Worm (Caenorhabditis elegans) whole organism, L4 larva: ENCODE measurements around the gene rcat-1.

Experiments used
- F10B5.3 ChIP-seq: sonication (generic microtip); optimal IDR thresholded peaks from 2 replicates; lab custom pipeline; 2016; ENCODE audit warnings: mild to moderate bottlenecking, missing genetic modification characterization, missing compliant biosample characterization
- T26A8.4 ChIP-seq: fragments of 200-800 bp; sonication (Bioruptor generic); IDR thresholded peaks from 2 replicates; pipeline ENCODE4 v1.3.6; 2022; ENCODE audit warnings: missing genetic modification characterization, missing compliant biosample characterization
- Y105C5A.15 ChIP-seq: fragments of 200-800 bp; sonication (Bioruptor generic); IDR thresholded peaks from 2 replicates; pipeline ENCODE4 v1.3.6; 2022; ENCODE audit warnings: missing genetic modification characterization, missing compliant biosample characterization
- Y5F2A.4 ChIP-seq: fragments of 200-800 bp; sonication (Bioruptor generic); optimal IDR thresholded peaks from 2 replicates; lab custom pipeline; 2018; ENCODE audit warnings: mild to moderate bottlenecking, missing genetic modification characterization, missing compliant biosample characterization
- Y75B8A.6 ChIP-seq: fragments of 200-800 bp; sonication (Bioruptor generic); IDR thresholded peaks from 2 replicates; pipeline ENCODE4 v1.3.6; 2022; ENCODE audit warnings: missing genetic modification reagents, missing genetic modification characterization, missing compliant biosample characterization
- ceh-28 ChIP-seq: fragments of 150-350 bp; optimal IDR thresholded peaks from 2 replicates; lab custom pipeline; 2014; ENCODE audit warnings: missing biosample characterization, missing genetic modification reagents, missing genetic modification characterization
- ceh-82 ChIP-seq: sonication (generic microtip); optimal IDR thresholded peaks from 2 replicates; lab custom pipeline; 2017; ENCODE audit warnings: missing biosample characterization, missing genetic modification characterization
- ces-1 ChIP-seq: fragments of 150-350 bp; sonication (generic microtip); optimal IDR thresholded peaks from 4 replicates; lab custom pipeline; 2014; ENCODE audit warnings: missing biosample characterization, missing genetic modification reagents, missing genetic modification characterization
- cey-2 ChIP-seq: sonication (generic microtip); optimal IDR thresholded peaks from 3 replicates; lab custom pipeline; 2017; ENCODE audit warnings: missing genetic modification characterization, mild to moderate bottlenecking, missing compliant biosample characterization, antibody characterized with exemption, borderline replicate concordance; ENCODE audit not compliant: insufficient read depth
- dmd-6 ChIP-seq: fragments of 200-800 bp; sonication (Bioruptor generic); IDR thresholded peaks from 2 replicates; pipeline ENCODE4 v1.3.6; 2022; ENCODE audit warnings: missing genetic modification reagents, missing genetic modification characterization, missing compliant biosample characterization
- hlh-30 ChIP-seq: sonication (generic microtip); optimal IDR thresholded peaks from 2 replicates; lab custom pipeline; 2017; ENCODE audit warnings: antibody characterized with exemption, mild to moderate bottlenecking, missing genetic modification characterization, missing compliant biosample characterization; ENCODE audit not compliant: insufficient read depth
- hmg-1.1 ChIP-seq: fragments of 200-800 bp; sonication (Bioruptor generic); IDR thresholded peaks from 2 replicates; pipeline ENCODE4 v1.3.6; 2022; ENCODE audit warnings: missing genetic modification reagents, missing genetic modification characterization, missing compliant biosample characterization
- lim-7 ChIP-seq: fragments of 200-800 bp; sonication (Bioruptor generic); IDR thresholded peaks from 2 replicates; pipeline ENCODE4 v1.3.6; 2022; ENCODE audit warnings: missing genetic modification characterization, missing compliant biosample characterization
- lin-1 ChIP-seq: fragments of 200-800 bp; sonication (Bioruptor generic); IDR thresholded peaks from 2 replicates; pipeline ENCODE4 v1.3.6; 2022; ENCODE audit warnings: missing genetic modification reagents, missing genetic modification characterization, missing compliant biosample characterization
- lin-15B ChIP-seq: fragments of 150-350 bp; sonication (generic microtip); optimal IDR thresholded peaks from 3 replicates; lab custom pipeline; 2014; ENCODE audit warnings: missing biosample characterization, missing genetic modification characterization
- lin-29 ChIP-seq: fragments of 200-800 bp; sonication (Bioruptor generic); IDR thresholded peaks from 2 replicates; pipeline ENCODE4 v1.3.6; 2022; ENCODE audit warnings: missing genetic modification reagents, missing genetic modification characterization, missing compliant biosample characterization
- lin-38 ChIP-seq: fragments of 200-800 bp; sonication (Bioruptor generic); IDR thresholded peaks from 2 replicates; pipeline ENCODE4 v1.3.6; 2022; ENCODE audit warnings: missing genetic modification reagents, missing genetic modification characterization, missing compliant biosample characterization
- lin-39 ChIP-seq: fragments of 150-350 bp; optimal IDR thresholded peaks from 2 replicates; lab custom pipeline; 2014; ENCODE audit warnings: missing biosample characterization, missing genetic modification reagents, missing genetic modification characterization
- lir-3 ChIP-seq: sonication (generic microtip); optimal IDR thresholded peaks from 2 replicates; lab custom pipeline; 2016; ENCODE audit warnings: mild to moderate bottlenecking, missing genetic modification characterization, missing compliant biosample characterization
- madf-5 ChIP-seq, 2 experiments: fragments of 200-800 bp; sonication (Bioruptor generic); IDR thresholded peaks; 2 replicates each; pipeline ENCODE4 v1.3.6; 2022; ENCODE audit warnings: missing compliant biosample characterization in 2 of 2, missing genetic modification characterization in 2 of 2
- mdt-29 ChIP-seq: fragments of 200-800 bp; sonication (Bioruptor generic); IDR thresholded peaks from 2 replicates; pipeline ENCODE4 v1.3.6; 2022; ENCODE audit warnings: missing genetic modification reagents, missing genetic modification characterization, missing compliant biosample characterization
- mes-2 ChIP-seq: sonication (generic microtip); optimal IDR thresholded peaks from 2 replicates; lab custom pipeline; 2016; ENCODE audit warnings: missing genotype, mild to moderate bottlenecking, missing genetic modification characterization, missing compliant biosample characterization; ENCODE audit not compliant: poor library complexity, severe bottlenecking
- mxl-2 ChIP-seq: fragments of 200-800 bp; sonication (Bioruptor generic); conservative IDR thresholded peaks from 2 replicates; pipeline ENCODE4 v1.3.6; 2022; ENCODE audit warnings: missing genetic modification reagents, missing genetic modification characterization, missing compliant biosample characterization
- mxl-3 ChIP-seq: fragments of 200-800 bp; sonication (Bioruptor generic); optimal IDR thresholded peaks from 2 replicates; lab custom pipeline; 2018; ENCODE audit warnings: mild to moderate bottlenecking, missing genetic modification characterization, missing compliant biosample characterization
- nhr-102 ChIP-seq: sonication (generic microtip); optimal IDR thresholded peaks from 2 replicates; lab custom pipeline; 2016; ENCODE audit warnings: mild to moderate bottlenecking, missing genetic modification characterization, moderate library complexity, missing compliant biosample characterization
- nhr-11 ChIP-seq: fragments of 150-350 bp; optimal IDR thresholded peaks from 2 replicates; lab custom pipeline; 2014; ENCODE audit warnings: missing biosample characterization, missing genetic modification characterization
- nhr-48 ChIP-seq: sonication (generic microtip); optimal IDR thresholded peaks from 2 replicates; lab custom pipeline; 2016; ENCODE audit warnings: mild to moderate bottlenecking, missing genetic modification characterization, missing compliant biosample characterization
- nhr-6 ChIP-seq: fragments of 150-350 bp; optimal IDR thresholded peaks from 2 replicates; lab custom pipeline; 2014; ENCODE audit warnings: missing biosample characterization, missing genetic modification characterization
- pha-4 ChIP-seq, 2 experiments: fragments of 150-350 bp in 1 of 2; fragments of 200-800 bp in 1 of 2; sonication (Bioruptor generic) in 1 of 2; IDR thresholded peaks in 1 of 2; optimal IDR thresholded peaks in 1 of 2; 2 replicates each; pipeline versions ENCODE4 v1.3.6 to Lab custom; 2014 to 2022; ENCODE audit warnings: missing genetic modification characterization in 2 of 2, missing genetic modification reagents in 2 of 2, missing biosample characterization in 1 of 2, missing compliant biosample characterization in 1 of 2
- php-3 ChIP-seq: fragments of 200-800 bp; sonication (Bioruptor generic); IDR thresholded peaks from 2 replicates; pipeline ENCODE4 v1.3.6; 2022; ENCODE audit warnings: missing genetic modification reagents, missing genetic modification characterization, missing compliant biosample characterization
- pqm-1 ChIP-seq: sonication (generic microtip); optimal IDR thresholded peaks from 2 replicates; lab custom pipeline; 2017; ENCODE audit warnings: missing biosample characterization, missing genetic modification characterization
- snpc-1.2 ChIP-seq: fragments of 200-800 bp; sonication (Bioruptor generic); IDR thresholded peaks from 2 replicates; pipeline ENCODE4 v1.3.6; 2022; ENCODE audit warnings: missing genetic modification reagents, missing genetic modification characterization, missing compliant biosample characterization
- snpc-4 ChIP-seq: fragments of 150-350 bp; optimal IDR thresholded peaks from 2 replicates; lab custom pipeline; 2014; ENCODE audit warnings: missing biosample characterization, missing genetic modification characterization
- unc-62 ChIP-seq, 3 experiments: fragments of 150-350 bp in 1 of 3; sonication (generic microtip); optimal IDR thresholded peaks in 2 of 3; peaks in 1 of 3; 1 replicate in 1 of 3; 2 replicates in 2 of 3; lab custom pipeline; 2014 to 2017; ENCODE audit warnings: missing biosample characterization in 3 of 3, missing genetic modification characterization in 3 of 3, missing genetic modification reagents in 3 of 3, missing genotype in 1 of 3
- zip-11 ChIP-seq: fragments of 200-800 bp; sonication (Bioruptor generic); IDR thresholded peaks from 2 replicates; pipeline ENCODE4 v1.3.6; 2022; ENCODE audit warnings: missing genetic modification characterization, missing compliant biosample characterization
- ztf-11 ChIP-seq: fragments of 150-350 bp; optimal IDR thresholded peaks from 2 replicates; lab custom pipeline; 2014; ENCODE audit warnings: missing biosample characterization, missing genetic modification characterization

Gene rcat-1

DNA sequence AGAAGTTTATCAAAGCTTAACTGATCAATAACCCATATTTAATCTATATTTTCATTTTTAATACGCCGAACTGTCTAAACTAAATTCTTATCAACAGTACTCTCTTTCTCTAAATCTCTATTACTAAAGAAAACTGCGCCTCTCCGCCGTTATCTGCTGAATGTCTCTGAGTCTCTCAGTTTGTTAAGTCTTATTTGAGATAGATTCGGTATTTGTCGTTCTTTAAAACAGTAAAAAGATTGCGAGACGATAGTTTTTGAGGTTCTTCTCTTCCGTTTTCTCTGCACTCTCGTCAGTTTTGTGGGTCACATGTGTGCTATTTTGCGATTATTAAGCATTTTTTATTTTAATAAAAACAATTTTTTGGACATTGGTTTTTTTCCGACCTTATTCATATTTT, 19.0 kb upstream of the rcat-1 start, which contains the start of gene sma-10 (continued):
- peak; percentile 58 for TF ChIP-seq nhr-102
- peak; percentile 99 for TF ChIP-seq pqm-1
- peak; percentile 38 for TF ChIP-seq cey-2 (tag; lab: Kevin White, UChicago)
- peak; percentile 52 for TF ChIP-seq lin-38 (GFP tag; lab: Robert Waterston, UW)
- no peak for TF ChIP-seq hmg-1.1 (GFP tag; lab: Robert Waterston, UW)
- TF ChIP-seq dmd-6 = peak; percentile 83
- no peak for TF ChIP-seq mxl-2 (GFP tag; lab: Robert Waterston, UW)
- peak; percentile 71 for TF ChIP-seq hlh-30 (tag; lab: Kevin White, UChicago)
- TF ChIP-seq Y5F2A.4 (GFP tag; lab: Kevin White, UChicago) = no peak

DNA sequence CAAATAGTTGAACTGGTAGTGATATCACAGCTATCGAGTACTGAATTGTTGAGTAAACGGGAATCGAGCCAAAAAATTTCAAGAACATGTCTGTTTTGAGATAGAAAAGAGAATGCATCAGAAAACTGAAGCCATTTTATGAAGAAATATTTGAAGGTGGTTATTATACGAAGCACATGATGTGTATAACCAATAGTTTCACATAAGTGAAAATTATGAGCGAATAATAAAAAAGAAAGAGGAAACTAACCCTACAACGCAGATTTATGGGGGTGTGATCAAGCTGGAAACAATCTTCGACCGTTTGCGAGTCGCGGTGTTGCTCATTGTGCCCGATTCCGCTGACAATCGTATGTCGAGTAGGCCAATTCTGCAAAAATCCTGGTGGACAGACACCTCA, 18.1 kb upstream of the rcat-1 start, which contains the start of gene srh-282:
srh-282 (minus strand) TSS at position 101 of the 400 bp plus-strand sequence.
- TF ChIP-seq ces-1 (GFP tag; lab: Kevin White, UChicago) (no peak), nhr-6 (tag; lab: Kevin White, UChicago) (no peak), lir-3 (tag; lab: Kevin White, UChicago) (no peak), lin-1 (GFP tag; lab: Robert Waterston, UW) (no peak), nhr-48 (no peak), lim-7 (GFP tag; lab: Robert Waterston, UW) (no peak), T26A8.4 (GFP tag; lab: Robert Waterston, UW) (no peak), unc-62 (GFP tag; optimal IDR thresholded peaks at IDR 0.05 in 1 of 2; lab: Kevin White, UChicago) (no peak), unc-62 (tag; optimal IDR thresholded peaks at IDR 0.05; lab: Kevin White, UChicago) (no peak), mes-2 (tag; lab: Kevin White, UChicago) (no peak), snpc-4 (tag; lab: Kevin White, UChicago) (no peak), ceh-82 (no peak)
- TF ChIP-seq, all 104 proteins: peak for 0

DNA sequence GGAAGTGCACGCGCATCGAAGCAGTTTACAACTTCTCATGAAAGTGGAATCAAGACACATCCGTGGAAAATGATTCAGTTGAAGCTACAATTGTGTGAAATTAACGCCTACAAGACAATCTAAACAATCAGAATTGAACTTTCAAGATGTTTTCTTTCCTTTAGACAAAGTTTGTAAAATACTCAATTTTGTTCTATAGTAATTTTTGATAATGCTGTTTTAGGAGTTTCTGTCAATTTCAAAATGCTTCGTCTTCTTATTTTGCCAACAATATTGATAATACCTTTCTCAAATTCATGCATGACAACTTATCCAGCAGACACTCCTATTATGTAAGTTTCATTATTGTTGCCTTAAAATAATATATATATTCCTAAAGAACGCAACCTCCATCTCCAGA, 13.9 kb upstream of the rcat-1 start, which contains the start of gene T21D12.11:
T21D12.11 (plus strand) TSS at position 301 of the 400 bp plus-strand sequence.
- TF ChIP-seq madf-5 (GFP tag; IDR thresholded peaks at IDR 0.05; lab: Robert Waterston, UW) (no peak), ztf-11 (no peak), Y105C5A.15 (GFP tag; lab: Robert Waterston, UW) (no peak), Y75B8A.6 (no peak), F10B5.3 (tag; lab: Kevin White, UChicago) (no peak), php-3 (GFP tag; lab: Robert Waterston, UW) (no peak), lin-29 (GFP tag; lab: Robert Waterston, UW) (no peak), lin-39 (no peak), pha-4 (GFP tag; IDR thresholded peaks at IDR 0.05; lab: Robert Waterston, UW) (no peak), pha-4 (tag; optimal IDR thresholded peaks at IDR 0.05; lab: Kevin White, UChicago) (no peak), mdt-29 (no peak), mes-2 (tag; lab: Kevin White, UChicago) (no peak), mxl-3 (GFP tag; lab: Kevin White, UChicago) (no peak), ceh-28 (tag; lab: Kevin White, UChicago) (no peak), lin-38 (GFP tag; lab: Robert Waterston, UW) (no peak), nhr-11 (tag; lab: Kevin White, UChicago) (no peak), lin-15B (no peak), snpc-1.2 (GFP tag; lab: Robert Waterston, UW) (no peak), zip-11 (GFP tag; lab: Robert Waterston, UW) (no peak)
- TF ChIP-seq, all 104 proteins: peak for 0
